Worm (Caenorhabditis elegans): ENCODE data around the gene F11C1.9.

F11C1.9 gene

ce11 chrX:12967037-12967436 lies 10.3 kb downstream of the F11C1.9 start:
- peak; percentile 3 for TF ChIP-seq rpc-1 (optimal IDR thresholded peaks at IDR 0.05)
- TF ChIP-seq rpc-1 (tag; optimal IDR thresholded peaks at IDR 0.05): peak; percentile 56

DNA sequence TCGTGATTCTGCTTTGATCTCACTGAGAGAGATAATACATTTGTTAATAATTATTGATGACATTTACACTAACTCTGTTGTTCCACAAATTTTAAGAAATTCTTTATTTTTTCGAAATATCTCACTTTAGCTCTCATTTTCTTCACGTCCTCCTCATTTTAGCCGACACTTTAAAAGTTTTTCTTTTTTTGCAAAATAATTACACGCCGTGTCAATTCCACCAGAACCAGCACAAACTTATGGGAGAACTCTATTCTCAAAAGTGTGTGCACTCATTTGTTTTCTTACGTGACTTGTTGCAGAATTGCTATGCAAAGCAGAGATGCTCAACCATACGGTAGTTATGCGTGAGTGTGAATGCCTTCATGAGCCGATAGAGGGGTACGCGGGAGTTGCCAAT lies 12.2 kb downstream of the F11C1.9 start, which contains the start of gene frpr-2:
Gene frpr-2 (plus strand): TSS at position 301 of the 400 bp plus-strand sequence.
- TF ChIP-seq athp-1 (tag; optimal IDR thresholded peaks at IDR 0.05): no peak

DNA sequence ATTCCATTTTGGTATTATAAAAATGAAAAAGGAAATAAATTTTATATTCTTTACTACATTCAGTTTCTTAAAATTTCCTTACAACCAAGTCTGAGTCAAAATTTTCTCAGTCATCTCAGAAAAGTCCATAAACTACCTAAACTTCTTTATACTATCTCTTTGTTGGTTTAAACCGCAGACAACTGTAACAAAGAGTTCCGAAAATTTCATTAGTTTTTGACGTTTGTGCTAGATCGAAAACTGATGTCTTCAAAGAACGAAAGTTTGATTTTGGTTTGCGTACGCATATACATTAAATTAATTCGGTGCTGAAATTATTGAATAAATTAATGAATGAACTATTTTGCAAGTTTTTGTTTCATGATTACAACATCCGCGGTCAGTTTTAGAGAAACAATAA lies 18.5 kb downstream of the F11C1.9 start:
- TF ChIP-seq attf-6 (GFP tag; IDR thresholded peaks at IDR 0.05) (no peak), hlh-12 (tag; optimal IDR thresholded peaks at IDR 0.05) (no peak)

DNA sequence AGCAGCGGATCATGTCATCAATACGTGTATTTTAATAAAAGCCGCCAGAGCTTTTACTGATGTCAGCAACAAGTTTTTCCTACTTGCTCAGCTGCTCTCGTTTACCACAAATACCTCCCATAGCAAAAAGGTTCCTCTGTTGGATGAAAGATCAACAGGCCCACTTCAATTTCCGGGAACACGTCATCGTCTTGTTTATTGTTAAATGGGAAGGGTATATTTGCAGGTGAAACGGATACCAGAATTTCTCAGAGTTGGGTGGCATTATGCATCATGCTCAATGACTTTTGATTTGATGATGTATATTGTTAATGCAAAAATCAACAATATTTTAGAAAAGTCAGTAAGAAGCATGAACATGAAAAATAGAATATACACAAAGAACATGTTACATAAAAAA lies 26.2 kb downstream of the F11C1.9 start:
- TF ChIP-seq fkh-3 (tag; optimal IDR thresholded peaks at IDR 0.05): no peak
- no peak for TF ChIP-seq athp-1 (tag; optimal IDR thresholded peaks at IDR 0.05)
- TF ChIP-seq B0336.3 (GFP tag; IDR thresholded peaks at IDR 0.05): no peak
- no peak for TF ChIP-seq ztf-3 (GFP tag; optimal IDR thresholded peaks at IDR 0.05)
- TF ChIP-seq hmg-1.2 (GFP tag; IDR thresholded peaks at IDR 0.05): no peak

DNA sequence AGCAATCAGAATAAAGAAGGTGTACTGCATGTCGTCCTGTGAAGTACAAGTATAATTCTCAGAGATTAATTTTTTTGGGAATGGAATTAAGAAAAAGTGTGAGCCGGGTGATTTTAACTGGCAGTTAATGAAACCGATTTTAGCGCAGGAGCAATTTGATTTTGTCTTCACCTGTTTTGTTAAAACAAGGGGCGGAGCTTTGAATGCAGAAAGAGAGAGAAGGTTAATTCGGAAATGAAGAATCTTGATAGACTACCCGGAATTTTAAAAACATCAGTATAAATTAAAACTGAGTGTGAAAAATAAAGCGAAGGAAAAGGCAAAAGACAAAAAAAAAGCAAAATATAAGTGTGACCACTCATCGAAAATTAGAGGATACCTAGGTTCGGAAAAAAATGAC lies 30.8 kb downstream of the F11C1.9 start, which contains the start of gene C05E7.3:
Gene C05E7.3 (minus strand): TSS at position 101 of the 400 bp plus-strand sequence.
- TF ChIP-seq mcd-1 (GFP tag; IDR thresholded peaks at IDR 0.05) (no peak), nfya-1 (tag; optimal IDR thresholded peaks at IDR 0.05; ENCODE audit: borderline replicate concordance, insufficient read depth) (no peak), rcor-1 (GFP tag; IDR thresholded peaks at IDR 0.05) (no peak), fkh-3 (tag; optimal IDR thresholded peaks at IDR 0.05) (no peak), ZK185.1 (tag; optimal IDR thresholded peaks at IDR 0.05; ENCODE audit: poor library complexity, severe bottlenecking) (no peak)

DNA sequence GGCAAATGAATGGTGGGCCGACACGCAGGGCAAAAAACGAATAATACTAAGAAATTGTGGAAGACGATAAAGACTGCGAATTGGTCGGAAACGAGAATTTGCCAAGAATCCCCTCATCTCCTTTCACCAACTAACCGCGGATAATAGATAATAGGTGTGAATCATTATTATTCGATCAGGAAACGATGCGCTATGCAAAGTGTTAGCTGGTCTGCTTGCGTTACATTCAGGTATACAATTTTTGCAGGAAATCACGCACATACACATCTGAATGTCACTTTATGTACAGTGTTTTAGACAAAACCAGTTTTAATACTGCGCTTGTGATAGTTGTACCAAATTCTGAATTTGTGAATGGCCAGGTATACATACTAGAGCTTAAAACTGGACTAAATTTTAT lies 32.7 kb downstream of the F11C1.9 start:
- TF ChIP-seq ceh-58 (GFP tag; IDR thresholded peaks at IDR 0.05): no peak
- TF ChIP-seq K12H6.12 (tag; optimal IDR thresholded peaks at IDR 0.05): no peak
- no peak for TF ChIP-seq hlh-26 (GFP tag; conservative IDR thresholded peaks at IDR 0.05)
- no peak for TF ChIP-seq fkh-3 (tag; optimal IDR thresholded peaks at IDR 0.05)
- TF ChIP-seq unc-130 (GFP tag; optimal IDR thresholded peaks at IDR 0.05): no peak
- TF ChIP-seq let-607 (tag; optimal IDR thresholded peaks at IDR 0.05): no peak
- TF ChIP-seq rcor-1 (GFP tag; IDR thresholded peaks at IDR 0.05): no peak
- TF ChIP-seq hmg-1.2 (GFP tag; IDR thresholded peaks at IDR 0.05): no peak
- TF ChIP-seq cebp-2 (GFP tag; IDR thresholded peaks at IDR 0.05): no peak
- no peak for TF ChIP-seq nhr-90 (tag; optimal IDR thresholded peaks at IDR 0.05)
- no peak for TF ChIP-seq attf-5 (GFP tag; optimal IDR thresholded peaks at IDR 0.05)
- no peak for TF ChIP-seq hlh-12 (tag; optimal IDR thresholded peaks at IDR 0.05)

ce11 chrX:12943166-12943565 lies 34.2 kb downstream of the F11C1.9 start, which contains the start of gene gmap-2:
gmap-2 (minus strand) TSS chrX:12943266.
- TF ChIP-seq rpc-1 (optimal IDR thresholded peaks at IDR 0.05) (no peak), rpc-1 (tag; optimal IDR thresholded peaks at IDR 0.05) (no peak), chd-7 (tag; optimal IDR thresholded peaks at IDR 0.05) (no peak), B0019.2 (GFP tag; conservative IDR thresholded peaks at IDR 0.05) (no peak), C06A6.2 (GFP tag; conservative IDR thresholded peaks at IDR 0.05) (no peak), atf-7 (tag; optimal IDR thresholded peaks at IDR 0.05) (no peak), hmg-20 (GFP tag; IDR thresholded peaks at IDR 0.05) (no peak), lag-1 (GFP tag; IDR thresholded peaks at IDR 0.05) (no peak)

- peak; percentile 37; the same call in 1 of the 2 replicates for TF ChIP-seq egrh-3 (GFP tag; IDR thresholded peaks at IDR 0.05)
- TF ChIP-seq ZK185.1 (tag; optimal IDR thresholded peaks at IDR 0.05; ENCODE audit: poor library complexity, severe bottlenecking): peak; percentile 74
- TF ChIP-seq him-1 (tag; optimal IDR thresholded peaks at IDR 0.05): peak; percentile 66
- peak; percentile 64 for TF ChIP-seq snpc-3.4 (tag; optimal IDR thresholded peaks at IDR 0.05)
- peak; percentile 16 for TF ChIP-seq mes-4 (tag; optimal IDR thresholded peaks at IDR 0.05)
- TF ChIP-seq T07F8.4 (tag; optimal IDR thresholded peaks at IDR 0.05): peak; percentile 16
- no peak for TF ChIP-seq gei-17 (GFP tag; optimal IDR thresholded peaks at IDR 0.05)
- TF ChIP-seq rpc-1 (optimal IDR thresholded peaks at IDR 0.05): peak; percentile 75
- peak; percentile 85 for TF ChIP-seq rpc-1 (tag; optimal IDR thresholded peaks at IDR 0.05)
- no peak for TF ChIP-seq lag-1 (GFP tag; IDR thresholded peaks at IDR 0.05)
- TF ChIP-seq aptf-2 (GFP tag; conservative IDR thresholded peaks at IDR 0.05): no peak
- no peak for TF ChIP-seq lin-40 (tag; optimal IDR thresholded peaks at IDR 0.05)
- TF ChIP-seq lin-26 (GFP tag; IDR thresholded peaks at IDR 0.05): peak; percentile 70
Measured at ce11 chrX:12942296-12942695, 35.1 kb downstream of the F11C1.9 start.

All from whole organism, young adult.